Worm (Caenorhabditis elegans) whole organism, L2 larva: ENCODE data around the gene F56A8.3.

ENCODE experiments used
- nhr-237 ChIP-seq: fragments of 150-350 bp; optimal IDR thresholded peaks from 2 replicates; lab custom pipeline; 2014; ENCODE audit warnings: missing biosample characterization, missing genetic modification characterization
- nhr-77 ChIP-seq: fragments of 150-350 bp; optimal IDR thresholded peaks from 2 replicates; lab custom pipeline; 2014; ENCODE audit warnings: missing biosample characterization, missing genetic modification characterization

DNA sequence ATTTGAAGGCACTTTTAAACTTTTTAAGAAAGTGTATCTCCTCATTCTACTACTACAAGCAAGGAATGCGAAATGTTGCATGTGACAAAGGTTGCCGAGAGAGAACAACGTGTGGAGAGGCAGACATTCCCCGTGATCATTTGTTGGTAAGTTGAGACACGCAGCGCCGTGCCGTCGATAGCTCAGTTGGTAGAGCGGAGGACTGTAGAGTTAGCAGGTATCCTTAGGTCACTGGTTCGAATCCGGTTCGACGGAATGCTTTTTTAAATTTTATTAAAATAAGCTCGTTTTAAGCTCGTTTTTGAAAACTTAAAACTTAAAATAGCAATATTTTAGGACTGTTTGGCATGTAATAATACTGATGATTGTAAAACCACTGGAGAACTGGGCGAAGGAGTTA lies 32.3 kb upstream of the F56A8.3 start:
- TF ChIP-seq nhr-77 (tag; lab: Kevin White, UChicago) (no peak), nhr-237 (no peak)
